Worm (Caenorhabditis elegans): ENCODE measurements around the gene ced-3.

The ced-3 gene

DNA sequence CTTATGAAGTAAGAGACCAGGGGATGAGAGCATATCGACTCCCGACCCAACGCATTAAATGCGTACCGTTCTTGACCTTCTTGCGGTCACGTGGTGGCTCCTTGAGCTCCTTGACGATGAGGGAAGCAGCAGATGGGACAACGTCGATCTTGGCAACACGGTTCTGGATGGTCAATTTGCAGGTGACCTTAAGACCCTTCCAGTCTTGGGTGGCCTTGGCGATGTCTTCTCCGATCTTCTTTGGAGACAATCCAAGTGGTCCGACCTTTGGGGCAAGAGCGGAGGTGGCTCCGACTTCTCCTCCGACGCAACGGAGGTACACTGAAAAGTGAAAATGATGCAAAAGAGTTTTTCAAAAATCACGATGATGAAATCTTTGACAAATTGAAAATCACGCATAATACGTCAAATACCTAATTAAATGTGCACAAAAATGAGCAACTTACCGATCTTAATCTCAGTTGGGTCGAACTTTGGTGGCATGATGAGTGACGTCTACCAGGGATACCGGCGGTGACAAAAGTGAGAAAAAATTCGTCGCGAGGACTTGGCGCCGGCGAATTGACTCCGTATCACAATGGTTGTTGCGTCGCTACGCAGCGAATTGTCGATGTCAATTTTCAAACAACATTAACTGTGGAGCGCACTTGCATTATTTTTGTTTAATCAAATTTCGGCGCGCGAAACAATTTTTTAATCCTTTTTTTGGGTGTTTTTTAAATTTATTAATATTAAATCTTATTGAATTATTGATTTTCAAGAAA is 36.3 kb upstream of the ced-3 start, which contains the start of gene rpl-12 (continued):
- peak; percentile 2 to 98 for TF ChIP-seq mdl-1 (tag; optimal IDR thresholded peaks at IDR 0.05)
- peak in 1 of 2 experiments; percentile 96 for TF ChIP-seq ztf-11 (tag; optimal IDR thresholded peaks at IDR 0.05)
- TF ChIP-seq nhr-12 (tag; optimal IDR thresholded peaks at IDR 0.05): peak; percentile 35
- TF ChIP-seq lin-13 (GFP tag; optimal IDR thresholded peaks at IDR 0.05): peak; percentile 99
- TF ChIP-seq skn-1 (tag; optimal IDR thresholded peaks at IDR 0.05): peak; percentile 96
- TF ChIP-seq blmp-1 (tag; optimal IDR thresholded peaks at IDR 0.05): peak; percentile 83
- TF ChIP-seq efl-1 (optimal IDR thresholded peaks at IDR 0.05): peak; percentile 98
- peak; percentile 93 to 100 for TF ChIP-seq efl-1 (GFP tag; optimal IDR thresholded peaks at IDR 0.05 in 1 of 2)
- TF ChIP-seq zip-4 (GFP tag; optimal IDR thresholded peaks at IDR 0.05): peak; percentile 95
- peak; percentile 99 for TF ChIP-seq xbp-1 (tag; optimal IDR thresholded peaks at IDR 0.05)
- TF ChIP-seq alr-1 (tag; optimal IDR thresholded peaks at IDR 0.05; ENCODE audit: borderline replicate concordance): peak; percentile 46
- TF ChIP-seq isw-1 (GFP tag; IDR thresholded peaks at IDR 0.05): peak; percentile 99
- TF ChIP-seq nhr-77 (tag; optimal IDR thresholded peaks at IDR 0.05): peak; percentile 98
- TF ChIP-seq ets-5 (GFP tag; IDR thresholded peaks at IDR 0.05): 0 out of 2 replicates have a peak, but pooled peaks have one; percentile 78
- TF ChIP-seq nhr-76 (tag; optimal IDR thresholded peaks at IDR 0.05): peak; percentile 74
- no peak for TF ChIP-seq tlp-1 (tag; optimal IDR thresholded peaks at IDR 0.05)
- peak; percentile 98 for TF ChIP-seq rnt-1 (tag; optimal IDR thresholded peaks at IDR 0.05)
- peak; percentile 94 for TF ChIP-seq zag-1 (tag; optimal IDR thresholded peaks at IDR 0.05)
- TF ChIP-seq irx-1 (tag; optimal IDR thresholded peaks at IDR 0.05): peak; percentile 99
- peak; percentile 58 for TF ChIP-seq efl-3 (GFP tag; optimal IDR thresholded peaks at IDR 0.05)
- peak; percentile 86 to 99 (median 98) for TF ChIP-seq elt-3 (tag; optimal IDR thresholded peaks at IDR 0.05)
- TF ChIP-seq fkh-4 (tag; optimal IDR thresholded peaks at IDR 0.05; ENCODE audit: borderline replicate concordance): peak; percentile 95
- peak; percentile 72 to 87 for TF ChIP-seq egl-27 (tag; optimal IDR thresholded peaks at IDR 0.05)
- no peak for TF ChIP-seq pag-3 (tag; optimal IDR thresholded peaks at IDR 0.05; ENCODE audit: borderline replicate concordance, insufficient read depth)
- TF ChIP-seq unc-86 (tag; optimal IDR thresholded peaks at IDR 0.05): peak; percentile 99
- TF ChIP-seq nhr-84 (tag; optimal IDR thresholded peaks at IDR 0.05): peak; percentile 67
- TF ChIP-seq unc-130 (tag; optimal IDR thresholded peaks at IDR 0.05): peak; percentile 100
- peak; percentile 25 for TF ChIP-seq Y116A8C.19 (tag; optimal IDR thresholded peaks at IDR 0.05; ENCODE audit: borderline replicate concordance)
- TF ChIP-seq unc-30 (tag; optimal IDR thresholded peaks at IDR 0.05): no peak
- TF ChIP-seq hlh-4 (tag; optimal IDR thresholded peaks at IDR 0.05): no peak
- TF ChIP-seq nhr-20 (tag; optimal IDR thresholded peaks at IDR 0.05): peak; percentile 99
- peak; percentile 99 for TF ChIP-seq lin-39 (tag; optimal IDR thresholded peaks at IDR 0.05)
- TF ChIP-seq ceh-63 (GFP tag; optimal IDR thresholded peaks at IDR 0.05): peak; percentile 77
- TF ChIP-seq ztf-4 (tag; optimal IDR thresholded peaks at IDR 0.05): peak; percentile 98
- peak; percentile 98 for TF ChIP-seq pax-3 (tag; optimal IDR thresholded peaks at IDR 0.05)
- peak; percentile 21 for TF ChIP-seq unc-62 (GFP tag; optimal IDR thresholded peaks at IDR 0.05)
- TF ChIP-seq aha-1 (tag; optimal IDR thresholded peaks at IDR 0.05): peak; percentile 86
- peak; percentile 94 for TF ChIP-seq ces-1 (GFP tag; optimal IDR thresholded peaks at IDR 0.05)
- no peak for TF ChIP-seq pqm-1 (tag; optimal IDR thresholded peaks at IDR 0.05)
- peak; percentile 91 for TF ChIP-seq unc-98 (GFP tag; IDR thresholded peaks at IDR 0.05)
- TF ChIP-seq tbx-2 (tag; optimal IDR thresholded peaks at IDR 0.05): peak; percentile 99
- TF ChIP-seq snpc-4 (tag; optimal IDR thresholded peaks at IDR 0.05): peak; percentile 92
- peak; percentile 95 for TF ChIP-seq lir-3 (tag; optimal IDR thresholded peaks at IDR 0.05; ENCODE audit: poor library complexity)
- TF ChIP-seq ceh-88 (GFP tag; IDR thresholded peaks at IDR 0.05): peak; percentile 97
- TF ChIP-seq mef-2 (tag; optimal IDR thresholded peaks at IDR 0.05): peak; percentile 93
- TF ChIP-seq vab-15 (tag; optimal IDR thresholded peaks at IDR 0.05): peak; percentile 97
- TF ChIP-seq fkh-10 (GFP tag; optimal IDR thresholded peaks at IDR 0.05): peak; percentile 99
- TF ChIP-seq dpl-1 (GFP tag; optimal IDR thresholded peaks at IDR 0.05): peak; percentile 96 to 98 (median 97)
- TF ChIP-seq lin-14 (GFP tag; optimal IDR thresholded peaks at IDR 0.05): peak; percentile 99
- no peak for TF ChIP-seq sptf-1 (tag; optimal IDR thresholded peaks at IDR 0.05)
- peak; percentile 100 for TF ChIP-seq snu-23 (GFP tag; optimal IDR thresholded peaks at IDR 0.05)

Measured in whole organism, L1 larva.